Worm (Caenorhabditis elegans) whole organism, young adult: ENCODE measurements around the gene srg-21.

Experiments
- B0336.3 ChIP-seq: fragments of 200-800 bp; sonication (Bioruptor generic); IDR thresholded peaks from 2 replicates; pipeline ENCODE4 v1.3.6; 2022; ENCODE audit warnings: missing genetic modification characterization, missing compliant biosample characterization
- C06A6.2 ChIP-seq: fragments of 200-800 bp; sonication (Bioruptor generic); conservative IDR thresholded peaks from 2 replicates; pipeline ENCODE4 v1.3.6; 2022; ENCODE audit warnings: missing genetic modification characterization, missing compliant biosample characterization
- D2030.7 ChIP-seq: fragments of 200-800 bp; sonication (Bioruptor generic); IDR thresholded peaks from 2 replicates; pipeline ENCODE4 v1.3.6; 2022; ENCODE audit warnings: missing genetic modification reagents, missing genetic modification characterization, missing compliant biosample characterization
- Y79H2A.3 ChIP-seq: fragments of 200-800 bp; sonication (Bioruptor generic); conservative IDR thresholded peaks from 2 replicates; pipeline ENCODE4 v1.3.6; 2022; ENCODE audit warnings: missing genetic modification reagents, missing genetic modification characterization, missing compliant biosample characterization
- efl-1 ChIP-seq: fragments of 150-350 bp; optimal IDR thresholded peaks from 2 replicates; lab custom pipeline; 2014; ENCODE audit warnings: missing biosample characterization, missing genetic modification reagents, missing genetic modification characterization
- lsy-27 ChIP-seq: sonication (generic microtip); optimal IDR thresholded peaks from 2 replicates; lab custom pipeline; 2017; ENCODE audit warnings: missing genetic modification characterization, mild to moderate bottlenecking, missing compliant biosample characterization, antibody characterized with exemption, missing genotype, borderline replicate concordance; ENCODE audit not compliant: insufficient read depth
- nfya-1 ChIP-seq: sonication (generic microtip); optimal IDR thresholded peaks from 2 replicates; lab custom pipeline; 2017; ENCODE audit warnings: antibody characterized with exemption, missing compliant biosample characterization, missing genetic modification characterization, borderline replicate concordance; ENCODE audit not compliant: insufficient read depth
- nhr-27 ChIP-seq: fragments of 200-800 bp; sonication (Bioruptor generic); optimal IDR thresholded peaks from 2 replicates; lab custom pipeline; 2018; ENCODE audit warnings: mild to moderate bottlenecking, missing genetic modification characterization, moderate library complexity, missing compliant biosample characterization
- pha-4 ChIP-seq: fragments of 150-350 bp; sonication (generic microtip); optimal IDR thresholded peaks from 2 replicates; lab custom pipeline; 2014; ENCODE audit warnings: missing biosample characterization, missing genetic modification reagents, missing genetic modification characterization
- repo-1 ChIP-seq: sonication (generic microtip); optimal IDR thresholded peaks from 2 replicates; lab custom pipeline; 2017; ENCODE audit warnings: mild to moderate bottlenecking, missing genetic modification characterization, missing compliant biosample characterization
- snpc-4 ChIP-seq, 5 experiments: fragments of 150-350 bp in 1 of 5; sonication (generic microtip) in 4 of 5; optimal IDR thresholded peaks; 2 replicates each; lab custom pipeline; 2014 to 2018; ENCODE audit warnings: missing genetic modification characterization in 5 of 5, missing biosample characterization in 3 of 5, antibody characterized with exemption in 2 of 5, mild to moderate bottlenecking in 2 of 5, missing compliant biosample characterization in 2 of 5, missing genotype in 2 of 5, moderate library complexity in 2 of 5, missing genetic modification reagents in 1 of 5

ce11 chrII:3055531-3055930 lies 35.6 kb downstream of the srg-21 start:
- TF ChIP-seq Y79H2A.3 (GFP tag; lab: Robert Waterston, UW): no peak
- no peak for TF ChIP-seq nhr-27 (tag; lab: Kevin White, UChicago)
- no peak for TF ChIP-seq repo-1 (tag; lab: Kevin White, UChicago)
- no peak for TF ChIP-seq D2030.7 (GFP tag; lab: Robert Waterston, UW)
- no peak for TF ChIP-seq B0336.3 (GFP tag; lab: Robert Waterston, UW)
- TF ChIP-seq snpc-4 (GFP tag; optimal IDR thresholded peaks at IDR 0.05; lab: Kevin White, UChicago): no peak
- no peak for TF ChIP-seq snpc-4 (tag; optimal IDR thresholded peaks at IDR 0.05; lab: Kevin White, UChicago)
- no peak for TF ChIP-seq lsy-27 (tag; lab: Kevin White, UChicago)
- TF ChIP-seq pha-4 (tag; lab: Kevin White, UChicago): no peak
- TF ChIP-seq C06A6.2 (GFP tag; lab: Robert Waterston, UW): no peak
- no peak for TF ChIP-seq efl-1
- TF ChIP-seq nfya-1: no peak
